Fruit fly (Drosophila melanogaster): ENCODE measurements around the gene Obp8a.

Gene Obp8a

DNA sequence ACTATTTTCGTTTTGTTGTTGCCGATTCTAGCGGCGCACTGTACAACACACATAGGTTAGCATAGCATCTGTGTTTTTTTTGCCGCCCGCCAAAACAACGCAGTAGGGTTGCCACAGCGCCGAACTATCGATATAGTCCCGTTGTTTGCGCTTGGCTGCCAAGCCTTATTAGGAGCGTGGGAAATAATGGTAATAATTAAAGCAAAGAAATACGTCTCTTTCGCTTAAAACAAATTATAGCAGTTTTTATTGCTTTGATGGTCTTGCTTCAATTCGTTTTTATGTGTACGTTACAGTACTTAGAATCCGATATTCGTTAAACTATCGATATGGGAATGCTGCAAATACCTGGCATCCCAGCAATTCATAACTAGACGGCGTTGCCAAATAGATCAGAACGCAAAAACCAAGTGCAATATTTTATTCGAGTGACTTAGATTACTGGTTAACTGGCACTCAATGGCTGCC lies 28.8 kb downstream of the Obp8a start, which contains the start of the genes mxc and Larp7 (continued):
- TF ChIP-seq Scr (GFP tag; IDR thresholded peaks at IDR 0.05; ENCODE audit: partially characterized antibody) (peak; percentile 93), PHDP (tag; optimal IDR thresholded peaks at IDR 0.05) (no peak)

dm6 chrX:9247171-9247783 lies 32.6 kb downstream of the Obp8a start, which contains the start of the genes amx and Dsor1:
TSS of gene amx (minus strand) at chrX:9247336.
TSS of gene Dsor1 (plus strand) at chrX:9247342.
- TF ChIP-seq sd (tag; optimal IDR thresholded peaks at IDR 0.05), result peak; percentile 21
- no peak for TF ChIP-seq CG12236 (GFP tag; optimal IDR thresholded peaks at IDR 0.05)
- TF ChIP-seq nerfin-1 (tag; optimal IDR thresholded peaks at IDR 0.05), result peak; percentile 36
- TF ChIP-seq CG33557 (GFP tag; optimal IDR thresholded peaks at IDR 0.05), result no peak
- TF ChIP-seq jigr1 (GFP tag; IDR thresholded peaks at IDR 0.05), result no peak
- peak; percentile 30 for TF ChIP-seq sqz (GFP tag; optimal IDR thresholded peaks at IDR 0.05)
- no peak for TF ChIP-seq CG6683 (GFP tag; optimal IDR thresholded peaks at IDR 0.05)
- TF ChIP-seq Poxn (GFP tag; IDR thresholded peaks at IDR 0.05), result no peak
- TF ChIP-seq knrl (GFP tag; IDR thresholded peaks at IDR 0.05; ENCODE audit: partially characterized antibody), result 0 out of 3 replicates have a peak, but pooled peaks have one; percentile 10
- no peak for TF ChIP-seq CG7556 (GFP tag; optimal IDR thresholded peaks at IDR 0.05)
- TF ChIP-seq CG31441 (GFP tag; IDR thresholded peaks at IDR 0.05), result no peak
- TF ChIP-seq MTF-1 (GFP tag; optimal IDR thresholded peaks at IDR 0.05; ENCODE audit: borderline replicate concordance), result no peak
- no peak for TF ChIP-seq bowl (GFP tag; IDR thresholded peaks at IDR 0.05)
- TF ChIP-seq vvl (GFP tag; IDR thresholded peaks at IDR 0.05), result no peak
- TF ChIP-seq CG11247 (GFP tag; IDR thresholded peaks at IDR 0.05), result no peak
- TF ChIP-seq nmo (GFP tag; optimal IDR thresholded peaks at IDR 0.05), result peak; percentile 20
- peak in 1 of 2 experiments; percentile 3 for TF ChIP-seq Pdp1 (GFP tag; optimal IDR thresholded peaks at IDR 0.05)
- no peak for TF ChIP-seq CG18599 (GFP tag; optimal IDR thresholded peaks at IDR 0.05)
- TF ChIP-seq CG13894 (tag; optimal IDR thresholded peaks at IDR 0.05), result no peak
- TF ChIP-seq NC2α (GFP tag; optimal IDR thresholded peaks at IDR 0.05), result no peak
- TF ChIP-seq ranshi (GFP tag; IDR thresholded peaks at IDR 0.05), result no peak
- no peak for TF ChIP-seq Jarid2 (GFP tag; optimal IDR thresholded peaks at IDR 0.05)
- peak; percentile 43 for TF ChIP-seq YL-1 (GFP tag; optimal IDR thresholded peaks at IDR 0.05)
- no peak for TF ChIP-seq btn (GFP tag; optimal IDR thresholded peaks at IDR 0.05)
- TF ChIP-seq prd (optimal IDR thresholded peaks at IDR 0.05), result no peak
- TF ChIP-seq prd (GFP tag; IDR thresholded peaks at IDR 0.05), result no peak
- no peak for TF ChIP-seq sim (GFP tag; IDR thresholded peaks at IDR 0.05)
- TF ChIP-seq seq (GFP tag; IDR thresholded peaks at IDR 0.05), result no peak
- no peak for TF ChIP-seq CG3407 (GFP tag; optimal IDR thresholded peaks at IDR 0.05)
- TF ChIP-seq pnt (GFP tag; optimal IDR thresholded peaks at IDR 0.05), result no peak
- no peak for TF ChIP-seq CG32532 (GFP tag; IDR thresholded peaks at IDR 0.05)
- TF ChIP-seq gce (GFP tag; IDR thresholded peaks at IDR 0.05), result no peak
- no peak for TF ChIP-seq CG3726 (GFP tag; IDR thresholded peaks at IDR 0.05)
- TF ChIP-seq br (optimal IDR thresholded peaks at IDR 0.05), result no peak
- no peak for TF ChIP-seq emc (GFP tag; optimal IDR thresholded peaks at IDR 0.05)
- no peak for TF ChIP-seq CG14441 (GFP tag; IDR thresholded peaks at IDR 0.05)
- peak; percentile 99 for TF ChIP-seq crol (GFP tag; IDR thresholded peaks at IDR 0.05)
- TF ChIP-seq CG4617 (GFP tag; optimal IDR thresholded peaks at IDR 0.05; ENCODE audit: borderline replicate concordance), result peak; percentile 62
- TF ChIP-seq CG18619 (GFP tag; optimal IDR thresholded peaks at IDR 0.05), result no peak
- no peak for TF ChIP-seq D19A (tag; optimal IDR thresholded peaks at IDR 0.05)
- TF ChIP-seq Spps (tag; optimal IDR thresholded peaks at IDR 0.05), result no peak
- no peak for TF ChIP-seq insv (GFP tag; optimal IDR thresholded peaks at IDR 0.05)
- no peak for TF ChIP-seq CG6175 (GFP tag; IDR thresholded peaks at IDR 0.05)
- TF ChIP-seq CG3281 (GFP tag; optimal IDR thresholded peaks at IDR 0.05), result no peak
- TF ChIP-seq phol (tag; optimal IDR thresholded peaks at IDR 0.05), result peak; percentile 32
- peak; percentile 7 for TF ChIP-seq CG30020 (tag; optimal IDR thresholded peaks at IDR 0.05)
- no peak for TF ChIP-seq dmrt11E (tag; optimal IDR thresholded peaks at IDR 0.05)

Data from whole organism, embryonic.